Fruit fly (Drosophila melanogaster): Measurements from ENCODE around the gene CG6686.

The CG6686 gene

dm6 chr2L:12011682-12012655, 24.1 kb upstream of the CG6686 start (continued):
- no peak for TF ChIP-seq CG11560 (tag; IDR thresholded peaks at IDR 0.05)
- TF ChIP-seq run (tag; optimal IDR thresholded peaks at IDR 0.05) = peak; percentile 97
- TF ChIP-seq Vsx1 (GFP tag; optimal IDR thresholded peaks at IDR 0.05) = peak; percentile 51
- TF ChIP-seq CG9876 (GFP tag; optimal IDR thresholded peaks at IDR 0.05) = no peak
- no peak for TF ChIP-seq lov (optimal IDR thresholded peaks at IDR 0.05)
- TF ChIP-seq lov (GFP tag; IDR thresholded peaks at IDR 0.05) = no peak
- TF ChIP-seq Usf (GFP tag; optimal IDR thresholded peaks at IDR 0.05) = peak; percentile 30
- TF ChIP-seq Hey (tag; optimal IDR thresholded peaks at IDR 0.05) = peak; percentile 10
- no peak for TF ChIP-seq Poxn (GFP tag; IDR thresholded peaks at IDR 0.05)
- TF ChIP-seq Mrtf (GFP tag; IDR thresholded peaks at IDR 0.05) = no peak
- TF ChIP-seq mirr (GFP tag; optimal IDR thresholded peaks at IDR 0.05) = peak; percentile 93
- TF ChIP-seq al (GFP tag; IDR thresholded peaks at IDR 0.05) = no peak
- peak; percentile 69 for TF ChIP-seq CG9609 (GFP tag; optimal IDR thresholded peaks at IDR 0.05)
- peak in 1 of 3 experiments; percentile 74 for TF ChIP-seq Stat92E (GFP tag; optimal IDR thresholded peaks at IDR 0.05)
- no peak for TF ChIP-seq GATAe (GFP tag; conservative IDR thresholded peaks at IDR 0.05)
- TF ChIP-seq toy (GFP tag; IDR thresholded peaks at IDR 0.05) = no peak
- no peak for TF ChIP-seq zf30C (GFP tag; optimal IDR thresholded peaks at IDR 0.05)
- no peak for TF ChIP-seq CG17802 (tag; optimal IDR thresholded peaks at IDR 0.05)
- TF ChIP-seq Elba2 (GFP tag; optimal IDR thresholded peaks at IDR 0.05) = no peak
- peak; percentile 37 for TF ChIP-seq cg (GFP tag; optimal IDR thresholded peaks at IDR 0.05)
- TF ChIP-seq CG32532 (GFP tag; IDR thresholded peaks at IDR 0.05) = no peak
- TF ChIP-seq slou (GFP tag; optimal IDR thresholded peaks at IDR 0.05) = peak; percentile 13
- peak; percentile 94 for TF ChIP-seq lab (GFP tag; optimal IDR thresholded peaks at IDR 0.05)
- peak; percentile 5 for TF ChIP-seq CG15011 (GFP tag; optimal IDR thresholded peaks at IDR 0.05)
- peak; percentile 48 for TF ChIP-seq ewg (GFP tag; optimal IDR thresholded peaks at IDR 0.05)
- TF ChIP-seq CG6654 (GFP tag; optimal IDR thresholded peaks at IDR 0.05) = no peak
- TF ChIP-seq Sox102F (GFP tag; optimal IDR thresholded peaks at IDR 0.05) = peak; percentile 57
- TF ChIP-seq CG10209 (GFP tag; optimal IDR thresholded peaks at IDR 0.05) = peak; percentile 67
- TF ChIP-seq CG33557 (GFP tag; optimal IDR thresholded peaks at IDR 0.05) = peak; percentile 32
- TF ChIP-seq Dek (tag; optimal IDR thresholded peaks at IDR 0.05) = peak; percentile 60
- TF ChIP-seq nom (GFP tag; optimal IDR thresholded peaks at IDR 0.05) = peak; percentile 88
- peak; percentile 4 for TF ChIP-seq MESR4 (GFP tag; optimal IDR thresholded peaks at IDR 0.05)
- no peak for TF ChIP-seq CG17361 (GFP tag; IDR thresholded peaks at IDR 0.05)
- TF ChIP-seq jing (GFP tag; optimal IDR thresholded peaks at IDR 0.05) = no peak
- peak; percentile 80 for TF ChIP-seq jumu (GFP tag; optimal IDR thresholded peaks at IDR 0.05)
- TF ChIP-seq CG8924 (tag; optimal IDR thresholded peaks at IDR 0.05) = peak; percentile 67
- TF ChIP-seq hb (GFP tag; IDR thresholded peaks at IDR 0.05; ENCODE audit: partially characterized antibody) = no peak
- TF ChIP-seq CG9817 (tag; optimal IDR thresholded peaks at IDR 0.05) = peak; percentile 40
- peak; percentile 83 for TF ChIP-seq ash1 (GFP tag; optimal IDR thresholded peaks at IDR 0.05)
- TF ChIP-seq nmo (GFP tag; optimal IDR thresholded peaks at IDR 0.05) = peak; percentile 86
- no peak for TF ChIP-seq br (optimal IDR thresholded peaks at IDR 0.05)
- peak; percentile 50 for TF ChIP-seq org-1 (GFP tag; optimal IDR thresholded peaks at IDR 0.05)
- no peak for TF ChIP-seq rib (GFP tag; IDR thresholded peaks at IDR 0.05)
- no peak for TF ChIP-seq Hr39 (optimal IDR thresholded peaks at IDR 0.05)
- no peak for TF ChIP-seq tgo (GFP tag; IDR thresholded peaks at IDR 0.05)
- peak; percentile 63 for TF ChIP-seq Bdp1 (GFP tag; optimal IDR thresholded peaks at IDR 0.05)
- peak; percentile 36 for TF ChIP-seq CG18011 (GFP tag; optimal IDR thresholded peaks at IDR 0.05)
- TF ChIP-seq CG7271 (tag; optimal IDR thresholded peaks at IDR 0.05) = peak; percentile 30
- TF ChIP-seq luna (GFP tag; optimal IDR thresholded peaks at IDR 0.05) = no peak

Data from whole organism, embryonic.